Worm (Caenorhabditis elegans): ENCODE results near the gene ntp-1.

DNA sequence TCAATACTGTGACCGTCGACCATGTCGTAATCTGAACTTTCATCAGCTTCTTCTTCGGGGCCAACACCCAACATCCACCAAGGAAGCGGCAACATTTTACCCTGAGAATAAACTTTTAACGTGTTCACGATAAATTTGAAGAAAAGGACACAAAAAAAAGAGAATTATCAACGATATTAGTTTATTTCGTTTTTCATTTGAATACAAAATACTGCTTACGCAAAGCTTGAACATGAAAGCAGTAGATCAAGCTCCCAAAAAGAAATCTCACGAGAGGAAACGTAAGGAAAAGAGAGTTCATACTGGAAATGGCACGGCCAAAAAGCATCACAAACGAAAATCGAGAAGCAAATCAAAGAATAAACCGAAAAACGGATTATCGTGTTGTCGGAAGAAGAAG, 30.9 kb downstream of the ntp-1 start, which contains the start of the genes C46A5.6 and C46A5.1:
- TF ChIP-seq mep-1 (tag; optimal IDR thresholded peaks at IDR 0.05) (no peak), nhr-28 (tag; optimal IDR thresholded peaks at IDR 0.05) (no peak), dpl-1 (GFP tag; optimal IDR thresholded peaks at IDR 0.05) (no peak), mdl-1 (tag; optimal IDR thresholded peaks at IDR 0.05) (no peak), rnt-1 (tag; optimal IDR thresholded peaks at IDR 0.05) (no peak), snpc-4 (tag; optimal IDR thresholded peaks at IDR 0.05) (no peak), pqm-1 (tag; optimal IDR thresholded peaks at IDR 0.05) (no peak), nhr-76 (tag; optimal IDR thresholded peaks at IDR 0.05) (no peak), nhr-12 (tag; optimal IDR thresholded peaks at IDR 0.05) (no peak), aha-1 (tag; optimal IDR thresholded peaks at IDR 0.05) (no peak), lsy-2 (tag; optimal IDR thresholded peaks at IDR 0.05) (no peak), mef-2 (tag; optimal IDR thresholded peaks at IDR 0.05) (no peak)
